Worm (Caenorhabditis elegans) whole organism, early embryonic: ENCODE data around the gene K10G4.3.

Source experiments
- B0310.2 ChIP-seq: sonication (generic microtip); optimal IDR thresholded peaks from 2 replicates; lab custom pipeline; 2016; ENCODE audit warnings: mild to moderate bottlenecking, missing genetic modification characterization, missing compliant biosample characterization
- aly-1 ChIP-seq: sonication (generic microtip); optimal IDR thresholded peaks from 2 replicates; lab custom pipeline; 2016; ENCODE audit warnings: missing genetic modification characterization, missing compliant biosample characterization
- ama-1 ChIP-seq: fragments of 150-350 bp; optimal IDR thresholded peaks from 2 replicates; lab custom pipeline; 2014
- ets-7 ChIP-seq: sonication (generic microtip); optimal IDR thresholded peaks from 2 replicates; lab custom pipeline; 2016; ENCODE audit warnings: missing genotype, missing genetic modification characterization, missing compliant biosample characterization
- flt-1 ChIP-seq: fragments of 200-800 bp; sonication (Bioruptor generic); IDR thresholded peaks from 2 replicates; pipeline ENCODE4 v1.3.6; 2022; ENCODE audit warnings: missing genetic modification characterization, missing compliant biosample characterization
- hmbx-1 ChIP-seq: sonication (generic microtip); optimal IDR thresholded peaks from 2 replicates; lab custom pipeline; 2016; ENCODE audit warnings: mild to moderate bottlenecking, missing genetic modification characterization, missing compliant biosample characterization
- hmg-4 ChIP-seq: fragments of 200-800 bp; sonication (Bioruptor generic); optimal IDR thresholded peaks from 2 replicates; lab custom pipeline; 2018; ENCODE audit warnings: mild to moderate bottlenecking, missing genetic modification characterization, missing compliant biosample characterization
- pes-1 ChIP-seq: fragments of 200-800 bp; sonication (Bioruptor generic); IDR thresholded peaks from 2 replicates; pipeline ENCODE4 v1.3.6; 2022; ENCODE audit warnings: missing genetic modification reagents, missing genetic modification characterization, missing compliant biosample characterization
- sea-1 ChIP-seq: fragments of 200-800 bp; sonication (Bioruptor generic); conservative IDR thresholded peaks from 2 replicates; pipeline ENCODE4 v1.3.6; 2022; ENCODE audit warnings: missing genetic modification characterization, missing compliant biosample characterization
- tbx-11 ChIP-seq: fragments of 200-800 bp; sonication (Bioruptor generic); IDR thresholded peaks from 2 replicates; pipeline ENCODE4 v1.3.6; 2022; ENCODE audit warnings: missing genetic modification characterization, missing compliant biosample characterization
- tbx-37 ChIP-seq: fragments of 200-800 bp; sonication (Bioruptor generic); conservative IDR thresholded peaks from 2 replicates; pipeline ENCODE4 v1.3.6; 2022; ENCODE audit warnings: missing genetic modification reagents, missing genetic modification characterization, missing compliant biosample characterization
- tra-4 ChIP-seq: sonication (generic microtip); optimal IDR thresholded peaks from 2 replicates; lab custom pipeline; 2017; ENCODE audit warnings: missing genetic modification characterization, missing compliant biosample characterization

- no peak for TF ChIP-seq B0310.2
- no peak for TF ChIP-seq hmbx-1
- no peak for TF ChIP-seq sea-1
- TF ChIP-seq tra-4, result no peak
- no peak for TF ChIP-seq ama-1 (lab: Kevin White, UChicago)
- TF ChIP-seq tbx-11 (GFP tag; lab: Robert Waterston, UW), result no peak
- TF ChIP-seq aly-1 (tag; lab: Kevin White, UChicago), result no peak
- TF ChIP-seq pes-1 (GFP tag; lab: Robert Waterston, UW), result no peak
- no peak for TF ChIP-seq flt-1 (GFP tag; lab: Robert Waterston, UW)
- TF ChIP-seq ets-7 (tag; lab: Kevin White, UChicago), result no peak
- TF ChIP-seq hmg-4 (GFP tag; lab: Kevin White, UChicago), result no peak
- TF ChIP-seq tbx-37, result no peak
Observed at ce11 chrV:17312386-17312785, 47.6 kb upstream of the K10G4.3 start, which contains the start of gene Y61B8B.3.
